Worm (Caenorhabditis elegans) whole organism, L2 larva: ENCODE data around the gene R02E12.4.

ENCODE experiments used
- elt-3 ChIP-seq: sonication (generic microtip); optimal IDR thresholded peaks from 2 replicates; lab custom pipeline; 2017; ENCODE audit warnings: missing biosample characterization, missing genetic modification characterization
- lin-13 ChIP-seq: fragments of 150-350 bp; optimal IDR thresholded peaks from 2 replicates; lab custom pipeline; 2014; ENCODE audit warnings: missing biosample characterization, missing genetic modification reagents, missing genetic modification characterization
- nhr-11 ChIP-seq: fragments of 150-350 bp; optimal IDR thresholded peaks from 2 replicates; lab custom pipeline; 2014; ENCODE audit warnings: missing biosample characterization, missing genetic modification characterization
- skn-1 ChIP-seq: sonication (generic microtip); optimal IDR thresholded peaks from 2 replicates; lab custom pipeline; 2017; ENCODE audit warnings: missing biosample characterization, missing genetic modification characterization
- sma-9 ChIP-seq, 2 experiments: fragments of 150-350 bp in 1 of 2; sonication (generic microtip) in 1 of 2; optimal IDR thresholded peaks; 2 replicates each; lab custom pipeline; 2014 to 2016; ENCODE audit warnings: missing genetic modification characterization in 2 of 2, mild to moderate bottlenecking in 1 of 2, missing biosample characterization in 1 of 2, missing compliant biosample characterization in 1 of 2, missing genetic modification reagents in 1 of 2, moderate library complexity in 1 of 2

ce11 chrX:3969353-3969752 is 35.8 kb upstream of the R02E12.4 start:
- TF ChIP-seq elt-3 (tag; lab: Kevin White, UChicago) (no peak), sma-9 (GFP tag; optimal IDR thresholded peaks at IDR 0.05; lab: Kevin White, UChicago) (peak; percentile 18), sma-9 (tag; optimal IDR thresholded peaks at IDR 0.05; lab: Kevin White, UChicago) (no peak), lin-13 (GFP tag; lab: Kevin White, UChicago) (no peak), nhr-11 (no peak), skn-1 (tag; lab: Kevin White, UChicago) (no peak)
